Worm (Caenorhabditis elegans): ENCODE measurements around the gene F13D12.8.

- TF ChIP-seq tra-4 (tag; optimal IDR thresholded peaks at IDR 0.05) (no peak), ama-1 (optimal IDR thresholded peaks at IDR 0.05) (no peak), ets-7 (tag; optimal IDR thresholded peaks at IDR 0.05) (no peak), B0310.2 (tag; optimal IDR thresholded peaks at IDR 0.05) (no peak), ceh-36 (tag; optimal IDR thresholded peaks at IDR 0.05) (no peak), aly-1 (tag; optimal IDR thresholded peaks at IDR 0.05) (no peak), F13C5.2 (tag; optimal IDR thresholded peaks at IDR 0.05) (no peak)
Measured at ce11 chrII:11727438-11727837, 5.0 kb downstream of the F13D12.8 start.

Data from whole organism, early embryonic.